Fruit fly (Drosophila melanogaster): Measurements from ENCODE around the gene LeuRS.
A peak's percentile ranks its signal among the peaks of the same experiment; 100 is the strongest.

Gene LeuRS

dm6 chr2L:3477057-3477755, 37.2 kb downstream of the LeuRS start (continued):
- TF ChIP-seq sc (optimal IDR thresholded peaks at IDR 0.05) (no peak), sc (GFP tag; optimal IDR thresholded peaks at IDR 0.05) (no peak), her (GFP tag; optimal IDR thresholded peaks at IDR 0.05) (peak; percentile 5), zfh1 (GFP tag; IDR thresholded peaks at IDR 0.05) (no peak)

dm6 chr2L:3476399-3477056, 37.9 kb downstream of the LeuRS start:
- TF ChIP-seq gfzf (GFP tag; optimal IDR thresholded peaks at IDR 0.05) = no peak
- no peak for TF ChIP-seq lola (GFP tag; optimal IDR thresholded peaks at IDR 0.05)
- TF ChIP-seq sd (tag; optimal IDR thresholded peaks at IDR 0.05) = no peak
- TF ChIP-seq abd-A (tag; optimal IDR thresholded peaks at IDR 0.05) = peak; percentile 42
- no peak for TF ChIP-seq CG4820 (GFP tag; optimal IDR thresholded peaks at IDR 0.05)
- TF ChIP-seq stwl (tag; optimal IDR thresholded peaks at IDR 0.05) = no peak
- TF ChIP-seq esg (GFP tag; conservative IDR thresholded peaks at IDR 0.05) = no peak
- peak; percentile 83 for TF ChIP-seq CG13624 (GFP tag; optimal IDR thresholded peaks at IDR 0.05)
- TF ChIP-seq sisA (GFP tag; IDR thresholded peaks at IDR 0.05) = no peak
- TF ChIP-seq MTF-1 (GFP tag; optimal IDR thresholded peaks at IDR 0.05; ENCODE audit: borderline replicate concordance) = no peak
- TF ChIP-seq seq (GFP tag; IDR thresholded peaks at IDR 0.05) = peak; percentile 42; the same call in 1 of the 2 replicates
- TF ChIP-seq CG13287 (GFP tag; IDR thresholded peaks at IDR 0.05; ENCODE audit: partially characterized antibody) = 0 out of 2 replicates have a peak, but pooled peaks have one; percentile 6
- 0 out of 3 replicates have a peak, but pooled peaks have one; percentile 22 for TF ChIP-seq CG6791 (GFP tag; IDR thresholded peaks at IDR 0.05; ENCODE audit: partially characterized antibody)
- TF ChIP-seq CG32767 (GFP tag; IDR thresholded peaks at IDR 0.05) = peak; percentile 43; the same call in 1 of the 2 replicates
- peak; percentile 98 for TF ChIP-seq Blimp-1 (GFP tag; optimal IDR thresholded peaks at IDR 0.05)
- TF ChIP-seq CG7786 (GFP tag; optimal IDR thresholded peaks at IDR 0.05) = no peak
- TF ChIP-seq Trl (optimal IDR thresholded peaks at IDR 0.05) = peak; percentile 34 to 49
- no peak for TF ChIP-seq Trl (GFP tag; optimal IDR thresholded peaks at IDR 0.05)
- no peak for TF ChIP-seq twi (tag; optimal IDR thresholded peaks at IDR 0.05)
- TF ChIP-seq CG3995 (GFP tag; optimal IDR thresholded peaks at IDR 0.05) = no peak
- no peak for TF ChIP-seq ssp (GFP tag; IDR thresholded peaks at IDR 0.05)
- no peak for TF ChIP-seq H15 (GFP tag; IDR thresholded peaks at IDR 0.05)
- TF ChIP-seq wor (GFP tag; IDR thresholded peaks at IDR 0.05) = no peak
- no peak for TF ChIP-seq lov (optimal IDR thresholded peaks at IDR 0.05)
- 0 out of 3 replicates have a peak, but pooled peaks have one; percentile 60 for TF ChIP-seq lov (GFP tag; IDR thresholded peaks at IDR 0.05)
- peak; percentile 99 for TF ChIP-seq pros (GFP tag; optimal IDR thresholded peaks at IDR 0.05)
- no peak for TF ChIP-seq pum (GFP tag; optimal IDR thresholded peaks at IDR 0.05)
- no peak for TF ChIP-seq CG4404 (GFP tag; IDR thresholded peaks at IDR 0.05)
- TF ChIP-seq NfI (GFP tag; optimal IDR thresholded peaks at IDR 0.05) = no peak
- TF ChIP-seq CG34422 (GFP tag; IDR thresholded peaks at IDR 0.05) = 0 out of 3 replicates have a peak, but pooled peaks have one; percentile 14
- TF ChIP-seq Bgb (GFP tag; IDR thresholded peaks at IDR 0.05; ENCODE audit: partially characterized antibody) = no peak
- TF ChIP-seq Neu2 (GFP tag; optimal IDR thresholded peaks at IDR 0.05; ENCODE audit: borderline replicate concordance) = no peak
- TF ChIP-seq fd102C (GFP tag; optimal IDR thresholded peaks at IDR 0.05) = no peak
- TF ChIP-seq CG15479 (GFP tag; optimal IDR thresholded peaks at IDR 0.05) = peak; percentile 73
- TF ChIP-seq nerfin-1 (tag; optimal IDR thresholded peaks at IDR 0.05) = peak; percentile 13
- peak; percentile 55; the same call in 1 of the 2 replicates for TF ChIP-seq crol (GFP tag; IDR thresholded peaks at IDR 0.05)
- peak; percentile 38; the same call in 1 of the 3 replicates for TF ChIP-seq CG34224 (GFP tag; IDR thresholded peaks at IDR 0.05; ENCODE audit: partially characterized antibody)
- TF ChIP-seq CG12299 (tag; optimal IDR thresholded peaks at IDR 0.05) = no peak
- no peak for TF ChIP-seq CkIIα-i1 (GFP tag; IDR thresholded peaks at IDR 0.05)
- peak; percentile 44 for TF ChIP-seq Nf-YC (tag; optimal IDR thresholded peaks at IDR 0.05)
- TF ChIP-seq sug (tag; optimal IDR thresholded peaks at IDR 0.05) = peak; percentile 6
- no peak for TF ChIP-seq wek (GFP tag; optimal IDR thresholded peaks at IDR 0.05)
